Fruit fly (Drosophila melanogaster): Measurements from ENCODE around the gene vas.

vas gene

DNA sequence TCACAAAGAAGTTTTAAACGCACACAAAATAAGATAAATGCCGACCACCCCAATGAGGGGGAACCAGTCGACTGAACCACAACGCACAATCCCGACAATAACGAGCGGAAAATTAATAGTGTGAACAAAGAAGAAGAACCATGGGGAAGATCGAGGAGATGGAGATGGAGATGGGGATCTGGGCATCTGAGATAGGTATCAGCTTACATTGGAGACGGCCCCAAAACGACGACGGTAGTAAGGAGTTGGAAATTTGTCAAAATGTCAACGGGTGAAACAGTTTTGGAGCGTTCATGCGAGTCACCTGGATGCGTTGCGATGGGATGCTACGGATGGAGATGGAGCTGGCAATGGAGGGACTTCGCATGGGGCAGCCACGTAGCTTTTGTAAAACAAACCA is 45.8 kb downstream of the vas start:
- TF ChIP-seq psq (optimal IDR thresholded peaks at IDR 0.05) (no peak), Dll (optimal IDR thresholded peaks at IDR 0.05) (no peak), pan (optimal IDR thresholded peaks at IDR 0.05) (no peak), CG8478 (optimal IDR thresholded peaks at IDR 0.05) (no peak)

- TF ChIP-seq EcR (GFP tag; optimal IDR thresholded peaks at IDR 0.05) (no peak), Dll (optimal IDR thresholded peaks at IDR 0.05) (no peak), CG8478 (optimal IDR thresholded peaks at IDR 0.05) (no peak), usp (GFP tag; optimal IDR thresholded peaks at IDR 0.05) (no peak), psq (optimal IDR thresholded peaks at IDR 0.05) (no peak), pan (optimal IDR thresholded peaks at IDR 0.05) (no peak)
These were observed 47.7 kb downstream of the vas start, which contains the start of gene CG15269 for dm6 chr2L:15109145-15109544. Gene CG15269, plus strand, starts transcription at chr2L:15109405.

- no peak for TF ChIP-seq pan (optimal IDR thresholded peaks at IDR 0.05)
- no peak for TF ChIP-seq EcR (GFP tag; optimal IDR thresholded peaks at IDR 0.05)
- no peak for TF ChIP-seq Dll (optimal IDR thresholded peaks at IDR 0.05)
- no peak for TF ChIP-seq CG8478 (optimal IDR thresholded peaks at IDR 0.05)
- TF ChIP-seq psq (optimal IDR thresholded peaks at IDR 0.05): no peak
- TF ChIP-seq usp (GFP tag; optimal IDR thresholded peaks at IDR 0.05): no peak
These were observed 49.8 kb downstream of the vas start for dm6 chr2L:15111276-15111675.

- TF ChIP-seq EcR (GFP tag; optimal IDR thresholded peaks at IDR 0.05): no peak
These were observed 51.9 kb downstream of the vas start, which contains the start of gene stc for dm6 chr2L:15113234-15113916. Gene stc, plus strand, starts transcription at chr2L:15113480.

DNA sequence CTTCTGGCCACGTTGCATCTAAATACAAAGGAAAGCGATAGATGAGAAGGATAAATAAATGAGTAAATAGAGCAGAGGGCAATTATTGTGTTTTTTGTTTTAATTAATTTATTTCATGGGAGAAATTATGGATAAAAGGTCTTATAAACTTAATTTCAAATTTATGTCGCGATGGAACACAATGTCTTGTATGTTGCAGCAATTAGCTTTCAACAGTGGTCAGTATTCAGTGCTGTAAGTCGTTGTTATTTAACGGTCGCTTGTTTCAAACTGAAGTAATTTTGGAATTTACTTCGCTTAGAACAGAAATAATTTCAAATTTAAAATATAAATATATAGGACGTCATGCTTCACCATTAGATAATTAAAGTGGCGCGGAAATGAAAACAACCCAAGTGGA is 56.5 kb downstream of the vas start:
- no peak for TF ChIP-seq Dll (optimal IDR thresholded peaks at IDR 0.05)

dm6 chr2L:15118507-15118906 is 57.1 kb downstream of the vas start:
- TF ChIP-seq Dll (optimal IDR thresholded peaks at IDR 0.05) (no peak), EcR (GFP tag; optimal IDR thresholded peaks at IDR 0.05) (no peak), CG8478 (optimal IDR thresholded peaks at IDR 0.05) (no peak), pan (optimal IDR thresholded peaks at IDR 0.05) (no peak), psq (optimal IDR thresholded peaks at IDR 0.05) (no peak), usp (GFP tag; optimal IDR thresholded peaks at IDR 0.05) (no peak)
